Worm (Caenorhabditis elegans) whole organism, L3 larva: ENCODE data around the gene sulp-4.

Experiments used
- nhr-28 ChIP-seq: fragments of 150-350 bp; optimal IDR thresholded peaks from 2 replicates; lab custom pipeline; 2014; ENCODE audit warnings: missing biosample characterization, missing genetic modification characterization
- unc-62 ChIP-seq: fragments of 150-350 bp; sonication (generic microtip); optimal IDR thresholded peaks from 4 replicates; lab custom pipeline; 2014; ENCODE audit warnings: missing biosample characterization, missing genetic modification reagents, missing genetic modification characterization

DNA sequence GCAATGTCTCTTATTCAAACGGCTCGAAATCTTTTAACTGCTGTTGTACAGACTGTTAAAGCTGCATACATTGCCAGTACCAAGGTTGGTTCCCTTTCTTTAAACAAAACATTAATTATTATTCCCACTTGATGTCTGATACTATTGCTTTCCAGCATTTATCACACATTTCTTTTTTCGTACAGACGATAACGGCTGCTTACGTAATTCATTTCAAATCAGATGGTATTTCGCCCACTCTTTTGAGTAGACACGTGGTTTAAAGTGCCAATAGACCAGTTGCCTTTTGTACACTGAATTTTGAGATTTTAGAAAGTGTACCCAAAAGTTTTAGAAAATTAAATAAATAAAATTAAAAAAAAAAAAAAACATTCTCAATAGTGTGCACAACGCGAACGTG, 25.8 kb upstream of the sulp-4 start:
- TF ChIP-seq nhr-28 (tag; lab: Kevin White, UChicago) = no peak
- TF ChIP-seq unc-62 (GFP tag; lab: Kevin White, UChicago) = no peak
